Worm (Caenorhabditis elegans) whole organism, L2 larva: ENCODE measurements around the gene M02D8.7.

Experiments
- C34F6.9 ChIP-seq: fragments of 150-350 bp; optimal IDR thresholded peaks from 2 replicates; lab custom pipeline; 2014; ENCODE audit warnings: missing biosample characterization, missing genetic modification characterization
- F13H6.1 ChIP-seq: sonication (generic microtip); optimal IDR thresholded peaks from 2 replicates; lab custom pipeline; 2016; ENCODE audit warnings: missing genetic modification characterization, missing compliant biosample characterization
- R02D3.7 ChIP-seq: fragments of 150-350 bp; optimal IDR thresholded peaks from 2 replicates; lab custom pipeline; 2014; ENCODE audit warnings: missing biosample characterization, missing genetic modification characterization
- Y55F3AM.14 ChIP-seq: fragments of 200-800 bp; sonication (Bioruptor generic); optimal IDR thresholded peaks from 2 replicates; lab custom pipeline; 2018; ENCODE audit warnings: mild to moderate bottlenecking, missing genetic modification characterization, missing compliant biosample characterization
- aly-2 ChIP-seq: fragments of 150-350 bp; optimal IDR thresholded peaks from 2 replicates; lab custom pipeline; 2014; ENCODE audit warnings: missing biosample characterization, missing genetic modification characterization
- blmp-1 ChIP-seq: sonication (generic microtip); optimal IDR thresholded peaks from 2 replicates; lab custom pipeline; 2017; ENCODE audit warnings: missing genetic modification characterization, mild to moderate bottlenecking, missing compliant biosample characterization, antibody characterized with exemption, moderate library complexity; ENCODE audit not compliant: insufficient read depth
- ceh-16 ChIP-seq: fragments of 150-350 bp; optimal IDR thresholded peaks from 2 replicates; lab custom pipeline; 2014; ENCODE audit warnings: missing biosample characterization, missing genetic modification characterization
- crh-2 ChIP-seq: sonication (generic microtip); optimal IDR thresholded peaks from 2 replicates; lab custom pipeline; 2017; ENCODE audit warnings: missing biosample characterization, missing genetic modification characterization
- dmd-4 ChIP-seq: sonication (generic microtip); optimal IDR thresholded peaks from 2 replicates; lab custom pipeline; 2017; ENCODE audit warnings: missing biosample characterization, missing genetic modification characterization
- egl-27 ChIP-seq: sonication (generic microtip); optimal IDR thresholded peaks from 3 replicates; lab custom pipeline; 2017; ENCODE audit warnings: missing biosample characterization, missing genetic modification reagents, missing genetic modification characterization
- elt-1 ChIP-seq: fragments of 150-350 bp; optimal IDR thresholded peaks from 2 replicates; lab custom pipeline; 2014; ENCODE audit warnings: missing biosample characterization, missing genetic modification characterization
- elt-3 ChIP-seq: sonication (generic microtip); optimal IDR thresholded peaks from 2 replicates; lab custom pipeline; 2017; ENCODE audit warnings: missing biosample characterization, missing genetic modification characterization
- fos-1 ChIP-seq: fragments of 150-350 bp; optimal IDR thresholded peaks from 2 replicates; lab custom pipeline; 2014; ENCODE audit warnings: missing biosample characterization, missing genetic modification characterization
- gmeb-1 ChIP-seq: fragments of 150-350 bp; optimal IDR thresholded peaks from 2 replicates; lab custom pipeline; 2014; ENCODE audit warnings: missing biosample characterization, missing genetic modification characterization
- lin-13 ChIP-seq: fragments of 150-350 bp; optimal IDR thresholded peaks from 2 replicates; lab custom pipeline; 2014; ENCODE audit warnings: missing biosample characterization, missing genetic modification reagents, missing genetic modification characterization
- lin-39 ChIP-seq: fragments of 150-350 bp; optimal IDR thresholded peaks from 2 replicates; lab custom pipeline; 2014; ENCODE audit warnings: missing biosample characterization, missing genetic modification reagents, missing genetic modification characterization
- lsy-2 ChIP-seq, 2 experiments: fragments of 150-350 bp in 1 of 2; sonication (generic microtip) in 1 of 2; optimal IDR thresholded peaks; 2 replicates each; lab custom pipeline; 2014 to 2017; ENCODE audit warnings: missing biosample characterization in 2 of 2, missing genetic modification characterization in 2 of 2
- mbf-1 ChIP-seq: sonication (generic microtip); optimal IDR thresholded peaks from 2 replicates; lab custom pipeline; 2017; ENCODE audit warnings: missing biosample characterization, missing genetic modification characterization
- mdl-1 ChIP-seq, 2 experiments: fragments of 150-350 bp in 1 of 2; sonication (generic microtip) in 1 of 2; optimal IDR thresholded peaks; 2 replicates each; lab custom pipeline; 2017; ENCODE audit warnings: missing biosample characterization in 2 of 2, missing genetic modification characterization in 2 of 2
- nhr-10 ChIP-seq: sonication (generic microtip); optimal IDR thresholded peaks from 2 replicates; lab custom pipeline; 2017; ENCODE audit warnings: missing biosample characterization, missing genetic modification characterization
- nhr-11 ChIP-seq: fragments of 150-350 bp; optimal IDR thresholded peaks from 2 replicates; lab custom pipeline; 2014; ENCODE audit warnings: missing biosample characterization, missing genetic modification characterization
- nhr-12 ChIP-seq: fragments of 150-350 bp; optimal IDR thresholded peaks from 2 replicates; lab custom pipeline; 2014; ENCODE audit warnings: missing biosample characterization, missing genetic modification characterization
- nhr-129 ChIP-seq: fragments of 150-350 bp; optimal IDR thresholded peaks from 2 replicates; lab custom pipeline; 2014; ENCODE audit warnings: missing biosample characterization, missing genetic modification characterization
- nhr-6 ChIP-seq: fragments of 150-350 bp; optimal IDR thresholded peaks from 2 replicates; lab custom pipeline; 2014; ENCODE audit warnings: missing biosample characterization, missing genetic modification characterization
- nhr-77 ChIP-seq: fragments of 150-350 bp; optimal IDR thresholded peaks from 2 replicates; lab custom pipeline; 2014; ENCODE audit warnings: missing biosample characterization, missing genetic modification characterization
- peb-1 ChIP-seq: fragments of 150-350 bp; optimal IDR thresholded peaks from 2 replicates; lab custom pipeline; 2014; ENCODE audit warnings: missing biosample characterization, missing genetic modification characterization
- sem-4 ChIP-seq: fragments of 150-350 bp; optimal IDR thresholded peaks from 2 replicates; lab custom pipeline; 2014; ENCODE audit warnings: missing biosample characterization, missing genetic modification reagents, missing genetic modification characterization
- sma-9 ChIP-seq, 2 experiments: fragments of 150-350 bp in 1 of 2; sonication (generic microtip) in 1 of 2; optimal IDR thresholded peaks; 2 replicates each; lab custom pipeline; 2014 to 2016; ENCODE audit warnings: missing genetic modification characterization in 2 of 2, mild to moderate bottlenecking in 1 of 2, missing biosample characterization in 1 of 2, missing compliant biosample characterization in 1 of 2, missing genetic modification reagents in 1 of 2, moderate library complexity in 1 of 2
- snpc-4 ChIP-seq: fragments of 150-350 bp; optimal IDR thresholded peaks from 2 replicates; lab custom pipeline; 2014; ENCODE audit warnings: missing biosample characterization, missing genetic modification characterization
- unc-39 ChIP-seq: fragments of 150-350 bp; optimal IDR thresholded peaks from 2 replicates; lab custom pipeline; 2014; ENCODE audit warnings: missing biosample characterization, missing genetic modification characterization
- unc-55 ChIP-seq: fragments of 150-350 bp; sonication (generic microtip); optimal IDR thresholded peaks from 3 replicates; lab custom pipeline; 2014; ENCODE audit warnings: missing biosample characterization, missing genetic modification reagents, missing genetic modification characterization
- unc-62 ChIP-seq: fragments of 150-350 bp; optimal IDR thresholded peaks from 2 replicates; lab custom pipeline; 2014; ENCODE audit warnings: missing biosample characterization, missing genetic modification reagents, missing genetic modification characterization
- ztf-1 ChIP-seq: fragments of 200-800 bp; sonication (Bioruptor generic); conservative IDR thresholded peaks from 2 replicates; pipeline ENCODE4 v1.3.6; 2022; ENCODE audit warnings: missing genetic modification characterization, missing compliant biosample characterization
- ztf-11 ChIP-seq: sonication (generic microtip); optimal IDR thresholded peaks from 2 replicates; lab custom pipeline; 2017; ENCODE audit warnings: missing biosample characterization, missing genetic modification characterization
- ztf-4 ChIP-seq: fragments of 150-350 bp; optimal IDR thresholded peaks from 2 replicates; lab custom pipeline; 2014; ENCODE audit warnings: missing biosample characterization, missing genetic modification characterization

The M02D8.7 gene

ce11 chrX:8712662-8713061 is 30.1 kb downstream of the M02D8.7 start:
- no peak for TF ChIP-seq R02D3.7
- TF ChIP-seq Y55F3AM.14 (GFP tag; lab: Kevin White, UChicago): no peak
- no peak for TF ChIP-seq dmd-4
- peak; percentile 23 for TF ChIP-seq F13H6.1
- TF ChIP-seq ztf-4 (tag; lab: Kevin White, UChicago): no peak
- no peak for TF ChIP-seq nhr-77 (tag; lab: Kevin White, UChicago)
- TF ChIP-seq fos-1 (tag; lab: Kevin White, UChicago): peak; percentile 81
- TF ChIP-seq lin-13: no peak
- TF ChIP-seq ztf-11 (tag; lab: Kevin White, UChicago): no peak
- TF ChIP-seq ceh-16 (tag; lab: Kevin White, UChicago): no peak
- no peak for TF ChIP-seq elt-3
- no peak for TF ChIP-seq ztf-1 (GFP tag; lab: Robert Waterston, UW)
- peak; percentile 51 for TF ChIP-seq sma-9 (GFP tag; optimal IDR thresholded peaks at IDR 0.05; lab: Kevin White, UChicago)
- no peak for TF ChIP-seq sma-9 (tag; optimal IDR thresholded peaks at IDR 0.05; lab: Kevin White, UChicago)
- TF ChIP-seq crh-2: peak; percentile 37
- TF ChIP-seq snpc-4 (tag; lab: Kevin White, UChicago): no peak
- TF ChIP-seq, all 48 proteins: peak for 4

ce11 chrX:8711141-8711645 is 31.6 kb downstream of the M02D8.7 start, which contains the start of gene F53A9.1:
Gene F53A9.1 (plus strand): TSS chrX:8711595.
- peak; percentile 22 for TF ChIP-seq fos-1 (tag; lab: Kevin White, UChicago)
- TF ChIP-seq peb-1 (tag; lab: Kevin White, UChicago): no peak

ce11 chrX:8709424-8709823 is 33.4 kb downstream of the M02D8.7 start, which contains the start of gene kreg-1:
Gene kreg-1 (plus strand): TSS chrX:8709764.
- no peak for TF ChIP-seq mdl-1 (tag; optimal IDR thresholded peaks at IDR 0.05; lab: Kevin White, UChicago)
- no peak for TF ChIP-seq sem-4 (tag; lab: Kevin White, UChicago)
- TF ChIP-seq R02D3.7: no peak
- TF ChIP-seq unc-62 (GFP tag; lab: Kevin White, UChicago): no peak
- TF ChIP-seq gmeb-1: no peak
- peak; percentile 73 for TF ChIP-seq fos-1 (tag; lab: Kevin White, UChicago)
- TF ChIP-seq Y55F3AM.14 (GFP tag; lab: Kevin White, UChicago): no peak
- peak; percentile 16 for TF ChIP-seq nhr-129 (tag; lab: Kevin White, UChicago)
- no peak for TF ChIP-seq blmp-1 (tag; lab: Kevin White, UChicago)
- TF ChIP-seq elt-1: no peak
- TF ChIP-seq, all 48 proteins: peak for 2

- TF ChIP-seq lin-39 (tag; lab: Kevin White, UChicago) (no peak), egl-27 (tag; lab: Kevin White, UChicago) (no peak), dmd-4 (no peak), nhr-12 (tag; lab: Kevin White, UChicago) (no peak), crh-2 (no peak)
These were observed 34.7 kb downstream of the M02D8.7 start, which contains the start of gene F53A9.3 for ce11 chrX:8708053-8708452. Gene F53A9.3 (plus strand): TSS chrX:8708353.

- TF ChIP-seq elt-1 (no peak), nhr-6 (no peak), mbf-1 (no peak), peb-1 (tag; lab: Kevin White, UChicago) (no peak), mdl-1 (tag; optimal IDR thresholded peaks at IDR 0.05; lab: Kevin White, UChicago) (no peak), lin-39 (tag; lab: Kevin White, UChicago) (no peak), nhr-129 (tag; lab: Kevin White, UChicago) (no peak), ztf-1 (GFP tag; lab: Robert Waterston, UW) (no peak), nhr-10 (tag; lab: Kevin White, UChicago) (no peak), unc-55 (no peak), elt-3 (no peak), aly-2 (tag; lab: Kevin White, UChicago) (no peak), C34F6.9 (tag; lab: Kevin White, UChicago) (no peak), crh-2 (no peak), unc-39 (tag; lab: Kevin White, UChicago) (no peak), dmd-4 (no peak), lsy-2 (tag; optimal IDR thresholded peaks at IDR 0.05; lab: Kevin White, UChicago) (no peak), nhr-11 (tag; lab: Kevin White, UChicago) (no peak), R02D3.7 (no peak)
These were observed 38.0 kb downstream of the M02D8.7 start for ce11 chrX:8704830-8705229.
